Worm (Caenorhabditis elegans): ENCODE results near the gene flh-2.
A peak's percentile ranks its signal among the peaks of the same experiment; 100 is the strongest.

DNA sequence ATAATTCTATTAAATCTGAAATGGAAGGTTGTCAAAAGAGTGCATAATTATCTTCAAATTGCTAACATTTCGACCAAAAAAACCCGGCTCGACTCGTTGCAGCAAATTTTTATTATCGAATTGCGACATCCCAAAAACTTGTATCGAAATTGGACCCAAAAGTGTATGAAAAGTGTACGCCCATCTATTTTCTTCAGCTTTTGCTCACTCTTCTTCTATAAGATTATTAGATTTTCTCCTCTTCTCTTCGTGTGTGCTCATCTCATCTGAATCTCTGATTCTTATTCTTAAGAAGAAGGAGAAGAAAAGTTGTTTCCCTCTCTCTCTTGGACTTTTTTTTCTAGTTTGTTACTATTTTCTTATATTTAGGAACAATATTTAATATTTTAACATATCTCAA is 15.3 kb downstream of the flh-2 start:
- TF ChIP-seq R02D3.7 (tag; optimal IDR thresholded peaks at IDR 0.05): no peak
- peak; percentile 49 for TF ChIP-seq zag-1 (tag; optimal IDR thresholded peaks at IDR 0.05)
- TF ChIP-seq nhr-237 (tag; optimal IDR thresholded peaks at IDR 0.05): no peak
- TF ChIP-seq alr-1 (tag; optimal IDR thresholded peaks at IDR 0.05): no peak
- no peak for TF ChIP-seq aly-2 (tag; optimal IDR thresholded peaks at IDR 0.05)
- no peak for TF ChIP-seq lin-13 (GFP tag; optimal IDR thresholded peaks at IDR 0.05)
- TF ChIP-seq ztf-11 (tag; optimal IDR thresholded peaks at IDR 0.05): no peak
- TF ChIP-seq skn-1 (tag; optimal IDR thresholded peaks at IDR 0.05): no peak
- no peak for TF ChIP-seq nhr-77 (tag; optimal IDR thresholded peaks at IDR 0.05)
- TF ChIP-seq fos-1 (tag; optimal IDR thresholded peaks at IDR 0.05): no peak
- TF ChIP-seq unc-62 (GFP tag; optimal IDR thresholded peaks at IDR 0.05): no peak
